Worm (Caenorhabditis elegans) whole organism, young adult: ENCODE measurements around the gene col-163.

ENCODE experiments used
- K11D2.4 ChIP-seq: fragments of 200-800 bp; sonication (Bioruptor generic); IDR thresholded peaks from 2 replicates; pipeline ENCODE4 v1.3.6; 2022; ENCODE audit warnings: missing genetic modification reagents, missing genetic modification characterization, missing compliant biosample characterization
- ceh-27 ChIP-seq: fragments of 200-800 bp; sonication (Bioruptor generic); optimal IDR thresholded peaks from 2 replicates; lab custom pipeline; 2018; ENCODE audit warnings: mild to moderate bottlenecking, missing genetic modification characterization, moderate library complexity, missing compliant biosample characterization
- mxl-1 ChIP-seq: sonication (generic microtip); optimal IDR thresholded peaks from 2 replicates; lab custom pipeline; 2016; ENCODE audit warnings: missing genetic modification characterization, missing compliant biosample characterization
- nhr-27 ChIP-seq: fragments of 200-800 bp; sonication (Bioruptor generic); optimal IDR thresholded peaks from 2 replicates; lab custom pipeline; 2018; ENCODE audit warnings: mild to moderate bottlenecking, missing genetic modification characterization, moderate library complexity, missing compliant biosample characterization
- snpc-4 ChIP-seq, 5 experiments: fragments of 150-350 bp in 1 of 5; sonication (generic microtip) in 4 of 5; optimal IDR thresholded peaks; 2 replicates each; lab custom pipeline; 2014 to 2018; ENCODE audit warnings: missing genetic modification characterization in 5 of 5, missing biosample characterization in 3 of 5, antibody characterized with exemption in 2 of 5, mild to moderate bottlenecking in 2 of 5, missing compliant biosample characterization in 2 of 5, missing genotype in 2 of 5, moderate library complexity in 2 of 5, missing genetic modification reagents in 1 of 5

ce11 chrV:20558270-20558669 is 41.6 kb upstream of the col-163 start, which contains the start of gene abf-4:
- no peak for TF ChIP-seq K11D2.4 (GFP tag; lab: Robert Waterston, UW)
- no peak for TF ChIP-seq mxl-1 (tag; lab: Kevin White, UChicago)
- TF ChIP-seq ceh-27 (GFP tag; lab: Kevin White, UChicago): no peak
- no peak for TF ChIP-seq nhr-27 (tag; lab: Kevin White, UChicago)
- TF ChIP-seq snpc-4 (GFP tag; optimal IDR thresholded peaks at IDR 0.05; lab: Kevin White, UChicago): no peak
- no peak for TF ChIP-seq snpc-4 (tag; optimal IDR thresholded peaks at IDR 0.05; lab: Kevin White, UChicago)
